Worm (Caenorhabditis elegans) whole organism, late embryonic: ENCODE measurements around the gene cyp-33C1.

ENCODE experiments used
- ceh-34 ChIP-seq: sonication (generic microtip); optimal IDR thresholded peaks from 2 replicates; lab custom pipeline; 2016; ENCODE audit warnings: mild to moderate bottlenecking, missing genetic modification characterization, missing compliant biosample characterization
- tbx-7 ChIP-seq: sonication (generic microtip); optimal IDR thresholded peaks from 2 replicates; lab custom pipeline; 2016; ENCODE audit warnings: missing genotype, missing genetic modification characterization, missing compliant biosample characterization

DNA sequence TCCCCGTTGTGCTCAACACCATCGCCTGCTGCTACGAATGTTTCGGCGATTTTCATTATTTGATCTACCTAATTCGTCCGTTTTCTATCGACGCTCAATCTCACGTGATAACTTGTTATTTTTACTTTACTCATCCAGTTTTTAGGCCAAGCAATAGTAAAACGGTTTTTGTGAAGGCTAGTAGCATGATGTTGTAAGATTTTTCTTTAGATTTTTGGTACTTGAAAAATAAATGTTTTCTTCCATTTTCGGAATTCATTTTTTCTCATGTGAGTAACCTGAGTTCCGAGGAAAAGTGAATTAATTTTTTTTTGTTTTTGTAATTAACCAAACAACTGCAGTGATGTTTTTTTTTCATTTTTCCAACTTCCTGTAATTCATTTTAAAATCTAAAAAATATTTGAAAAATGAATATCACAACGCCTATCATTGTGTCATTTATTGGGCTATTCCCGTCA, 2.0 kb upstream of the cyp-33C1 start, which contains the start of gene srbc-17:
- TF ChIP-seq tbx-7, result no peak
- TF ChIP-seq ceh-34 (tag; lab: Kevin White, UChicago), result no peak
